Fruit fly (Drosophila melanogaster): ENCODE results near the gene CG6937.

DNA sequence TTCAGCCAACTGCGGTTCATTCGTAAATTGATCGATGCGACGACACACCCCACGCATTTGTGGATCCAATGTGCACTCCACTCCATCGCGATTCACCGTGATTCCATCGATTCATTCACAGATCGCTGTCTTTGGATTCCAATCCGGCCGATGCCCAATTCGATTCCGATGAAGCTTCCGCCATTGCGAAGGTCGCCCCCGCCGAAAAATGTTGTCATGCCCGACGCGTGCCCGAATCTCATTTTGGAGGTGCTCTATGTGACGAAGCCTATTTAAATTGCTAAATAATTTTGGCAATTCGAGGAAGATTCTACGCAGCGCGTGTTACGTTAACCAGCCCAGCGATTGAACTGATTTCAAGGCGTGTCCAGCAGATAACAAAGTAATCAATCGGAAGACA lies 43.9 kb upstream of the CG6937 start:
- no peak for TF ChIP-seq usp (GFP tag; optimal IDR thresholded peaks at IDR 0.05)
- no peak for TF ChIP-seq pan (optimal IDR thresholded peaks at IDR 0.05)
- TF ChIP-seq EcR (GFP tag; optimal IDR thresholded peaks at IDR 0.05): no peak
- no peak for TF ChIP-seq CG8478 (optimal IDR thresholded peaks at IDR 0.05)

All from whole organism.